Fruit fly (Drosophila melanogaster): Measurements from ENCODE around the gene CG33159.

CG33159 gene

DNA sequence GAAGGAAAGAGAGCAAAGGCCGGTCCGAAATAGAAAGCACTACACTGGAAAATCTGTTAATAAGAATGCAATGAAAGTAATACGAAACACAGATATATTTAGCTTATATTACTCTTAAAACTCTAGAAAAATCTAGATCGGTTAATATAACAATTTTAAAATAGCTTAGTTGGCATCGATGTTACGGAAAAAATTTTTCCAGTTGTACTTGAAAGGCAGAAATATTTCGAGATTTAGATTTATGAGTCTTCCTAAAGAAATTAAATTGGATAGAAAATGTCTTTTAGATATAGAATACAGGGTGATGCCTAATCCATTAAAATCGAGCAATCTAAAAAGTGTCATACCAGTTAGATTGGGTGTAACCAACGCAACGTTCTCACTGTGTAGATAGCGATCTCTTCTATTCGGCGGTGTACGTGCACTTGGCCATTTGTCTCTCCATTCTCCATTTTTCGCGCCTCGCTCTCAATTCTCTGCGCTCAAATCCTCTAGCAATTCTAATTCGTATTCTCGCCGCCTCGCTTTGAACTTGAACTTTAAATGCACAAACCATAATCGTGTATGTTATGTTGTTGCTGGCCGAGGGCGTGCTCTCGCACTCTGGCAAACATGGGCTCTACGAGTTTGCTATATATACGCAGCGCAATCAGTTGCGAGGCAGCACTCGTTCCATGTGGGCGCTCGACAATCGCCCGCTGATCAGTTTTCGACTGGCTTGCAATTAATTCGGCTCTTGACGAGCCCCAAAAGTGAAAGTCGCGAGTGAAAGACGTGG lies 45.9 kb upstream of the CG33159 start (continued):
- TF ChIP-seq CG3065 (GFP tag; optimal IDR thresholded peaks at IDR 0.05) (peak; percentile 86), hbn (GFP tag; IDR thresholded peaks at IDR 0.05; ENCODE audit: partially characterized antibody) (no peak), Aef1 (GFP tag; IDR thresholded peaks at IDR 0.05) (peak; percentile 79), usp (GFP tag; optimal IDR thresholded peaks at IDR 0.05) (no peak), eyg (GFP tag; optimal IDR thresholded peaks at IDR 0.05) (peak; percentile 76), chinmo (GFP tag; IDR thresholded peaks at IDR 0.05; ENCODE audit: partially characterized antibody) (peak; percentile 99), CG34422 (GFP tag; IDR thresholded peaks at IDR 0.05) (peak; percentile 79; the same call in 2 of the 3 replicates), Sox100B (GFP tag; optimal IDR thresholded peaks at IDR 0.05) (peak; percentile 98), CG1792 (GFP tag; optimal IDR thresholded peaks at IDR 0.05) (peak; percentile 91), Trl (optimal IDR thresholded peaks at IDR 0.05) (peak; percentile 73 to 89), Trl (GFP tag; optimal IDR thresholded peaks at IDR 0.05) (peak; percentile 87), row (GFP tag; IDR thresholded peaks at IDR 0.05) (peak; percentile 95), so (GFP tag; IDR thresholded peaks at IDR 0.05) (peak; percentile 67; the same call in 1 of the 3 replicates), MBD-R2 (GFP tag; IDR thresholded peaks at IDR 0.05) (peak; percentile 61; the same call in 1 of the 2 replicates), CG31224 (GFP tag; IDR thresholded peaks at IDR 0.05) (peak; percentile 70), ken (GFP tag; IDR thresholded peaks at IDR 0.05) (peak; percentile 71; the same call in 2 of the 3 replicates), prd (optimal IDR thresholded peaks at IDR 0.05) (no peak), prd (GFP tag; IDR thresholded peaks at IDR 0.05) (peak; percentile 93), CG4617 (GFP tag; optimal IDR thresholded peaks at IDR 0.05; ENCODE audit: borderline replicate concordance) (peak; percentile 85), CG12236 (GFP tag; optimal IDR thresholded peaks at IDR 0.05) (peak; percentile 94), Drgx (GFP tag; IDR thresholded peaks at IDR 0.05) (peak; percentile 80), CG18011 (GFP tag; optimal IDR thresholded peaks at IDR 0.05) (peak; percentile 85), CG6689 (GFP tag; IDR thresholded peaks at IDR 0.05) (peak; percentile 89), emc (GFP tag; optimal IDR thresholded peaks at IDR 0.05) (peak; percentile 88), cad (GFP tag; optimal IDR thresholded peaks at IDR 0.05) (no peak), crc (GFP tag; optimal IDR thresholded peaks at IDR 0.05) (peak; percentile 92), lbe (GFP tag; optimal IDR thresholded peaks at IDR 0.05) (peak; percentile 42), Mes4 (GFP tag; optimal IDR thresholded peaks at IDR 0.05) (peak; percentile 96), CG11247 (GFP tag; IDR thresholded peaks at IDR 0.05) (peak; percentile 77), Nf-YB (GFP tag; optimal IDR thresholded peaks at IDR 0.05) (peak; percentile 86), Meics (GFP tag; optimal IDR thresholded peaks at IDR 0.05) (peak; percentile 95), CG8359 (GFP tag; optimal IDR thresholded peaks at IDR 0.05; ENCODE audit: borderline replicate concordance) (peak; percentile 86), dpn (GFP tag; optimal IDR thresholded peaks at IDR 0.05) (peak; percentile 95 to 96), CG3281 (GFP tag; optimal IDR thresholded peaks at IDR 0.05) (peak; percentile 95), CG4730 (GFP tag; IDR thresholded peaks at IDR 0.05) (peak; percentile 80), salm (tag; optimal IDR thresholded peaks at IDR 0.05) (peak; percentile 79), Dll (GFP tag; IDR thresholded peaks at IDR 0.05; ENCODE audit: partially characterized antibody) (no peak), cato (GFP tag; optimal IDR thresholded peaks at IDR 0.05; ENCODE audit: borderline replicate concordance) (peak; percentile 96), repo (GFP tag; optimal IDR thresholded peaks at IDR 0.05) (peak; percentile 89), abd-A (tag; optimal IDR thresholded peaks at IDR 0.05) (no peak), yki (optimal IDR thresholded peaks at IDR 0.05) (peak; percentile 6), dati (GFP tag; IDR thresholded peaks at IDR 0.05) (peak; percentile 38; the same call in 1 of the 2 replicates), dm (GFP tag; optimal IDR thresholded peaks at IDR 0.05) (peak; percentile 87), CG4360 (GFP tag; IDR thresholded peaks at IDR 0.05) (peak; percentile 68), CG30431 (GFP tag; optimal IDR thresholded peaks at IDR 0.05) (peak; percentile 94), CG14860 (GFP tag; IDR thresholded peaks at IDR 0.05; ENCODE audit: partially characterized antibody) (no peak), pros (GFP tag; optimal IDR thresholded peaks at IDR 0.05) (peak; percentile 62), CG18476 (GFP tag; optimal IDR thresholded peaks at IDR 0.05) (peak; percentile 92), ab (GFP tag; optimal IDR thresholded peaks at IDR 0.05) (peak; percentile 92), gcm2 (GFP tag; optimal IDR thresholded peaks at IDR 0.05) (peak; percentile 90)
